Worm (Caenorhabditis elegans) whole organism, late embryonic: ENCODE results near the gene F13H6.5.

ENCODE experiments used
- C08G9.2 ChIP-seq: sonication (generic microtip); optimal IDR thresholded peaks from 2 replicates; lab custom pipeline; 2016; ENCODE audit warnings: mild to moderate bottlenecking, missing genetic modification characterization, moderate library complexity, missing compliant biosample characterization
- C38D4.7 ChIP-seq: fragments of 200-800 bp; sonication (Bioruptor generic); optimal IDR thresholded peaks from 2 replicates; lab custom pipeline; 2018; ENCODE audit warnings: mild to moderate bottlenecking, missing genetic modification characterization, moderate library complexity, missing compliant biosample characterization
- ceh-18 ChIP-seq: sonication (generic microtip); optimal IDR thresholded peaks from 2 replicates; lab custom pipeline; 2016; ENCODE audit warnings: missing genetic modification characterization, missing compliant biosample characterization
- elt-2 ChIP-seq: sonication (generic microtip); optimal IDR thresholded peaks from 2 replicates; lab custom pipeline; 2016; ENCODE audit warnings: missing genetic modification reagents, missing genetic modification characterization, missing compliant biosample characterization
- eyg-1 ChIP-seq: sonication (generic microtip); optimal IDR thresholded peaks from 2 replicates; lab custom pipeline; 2016; ENCODE audit warnings: missing genotype, missing genetic modification characterization, missing compliant biosample characterization
- fkh-10 ChIP-seq: fragments of 150-350 bp; optimal IDR thresholded peaks from 2 replicates; lab custom pipeline; 2014; ENCODE audit warnings: missing biosample characterization, missing genetic modification reagents, missing genetic modification characterization
- hlh-13 ChIP-seq: fragments of 200-800 bp; sonication (Bioruptor generic); optimal IDR thresholded peaks from 2 replicates; lab custom pipeline; 2018; ENCODE audit warnings: mild to moderate bottlenecking, missing genetic modification characterization, missing compliant biosample characterization
- nfya-1 ChIP-seq: sonication (generic microtip); optimal IDR thresholded peaks from 2 replicates; lab custom pipeline; 2017; ENCODE audit warnings: missing genetic modification characterization, mild to moderate bottlenecking, missing compliant biosample characterization, antibody characterized with exemption, moderate library complexity
- nhr-11 ChIP-seq: fragments of 150-350 bp; optimal IDR thresholded peaks from 2 replicates; lab custom pipeline; 2014; ENCODE audit warnings: missing biosample characterization, missing genetic modification characterization
- npax-4 ChIP-seq: sonication (generic microtip); optimal IDR thresholded peaks from 2 replicates; lab custom pipeline; 2016; ENCODE audit warnings: missing genetic modification characterization, missing compliant biosample characterization
- odd-2 ChIP-seq: sonication (generic microtip); optimal IDR thresholded peaks from 2 replicates; lab custom pipeline; 2017; ENCODE audit warnings: antibody characterized with exemption, mild to moderate bottlenecking, missing genetic modification characterization, missing compliant biosample characterization
- pat-9 ChIP-seq: fragments of 200-800 bp; sonication (Bioruptor generic); optimal IDR thresholded peaks from 2 replicates; lab custom pipeline; 2018; ENCODE audit warnings: mild to moderate bottlenecking, missing genetic modification characterization, moderate library complexity, missing compliant biosample characterization
- pha-4 ChIP-seq: fragments of 150-350 bp; optimal IDR thresholded peaks from 2 replicates; lab custom pipeline; 2018; ENCODE audit warnings: missing biosample characterization, missing genetic modification reagents, missing genetic modification characterization
- tbx-2 ChIP-seq: sonication (generic microtip); optimal IDR thresholded peaks from 2 replicates; lab custom pipeline; 2016; ENCODE audit warnings: missing genetic modification characterization, missing compliant biosample characterization

- TF ChIP-seq nhr-11 (tag; lab: Kevin White, UChicago) (no peak), odd-2 (tag; lab: Kevin White, UChicago) (no peak), elt-2 (tag; lab: Kevin White, UChicago) (no peak), pha-4 (tag; lab: Kevin White, UChicago) (no peak), tbx-2 (tag; lab: Kevin White, UChicago) (no peak), npax-4 (tag; lab: Kevin White, UChicago) (no peak), eyg-1 (no peak), fkh-10 (no peak), C08G9.2 (tag; lab: Kevin White, UChicago) (no peak), C38D4.7 (GFP tag; lab: Kevin White, UChicago) (no peak), ceh-18 (tag; lab: Kevin White, UChicago) (no peak), hlh-13 (GFP tag; lab: Kevin White, UChicago) (no peak), nfya-1 (tag; lab: Kevin White, UChicago) (no peak), pat-9 (tag; lab: Kevin White, UChicago) (no peak)
Observed at ce11 chrV:6351122-6351521, 23.6 kb downstream of the F13H6.5 start.
